Fruit fly (Drosophila melanogaster) whole organism: Measurements from ENCODE around the gene Trf2.

ENCODE experiments used
- psq ChIP-seq: fragments of >200 bp; optimal IDR thresholded peaks from 2 replicates; lab custom pipeline; 2017
- usp ChIP-seq: fragments of >200 bp; optimal IDR thresholded peaks from 2 replicates; lab custom pipeline; 2017; ENCODE audit warnings: missing biosample characterization, missing genetic modification characterization, mixed read lengths

DNA sequence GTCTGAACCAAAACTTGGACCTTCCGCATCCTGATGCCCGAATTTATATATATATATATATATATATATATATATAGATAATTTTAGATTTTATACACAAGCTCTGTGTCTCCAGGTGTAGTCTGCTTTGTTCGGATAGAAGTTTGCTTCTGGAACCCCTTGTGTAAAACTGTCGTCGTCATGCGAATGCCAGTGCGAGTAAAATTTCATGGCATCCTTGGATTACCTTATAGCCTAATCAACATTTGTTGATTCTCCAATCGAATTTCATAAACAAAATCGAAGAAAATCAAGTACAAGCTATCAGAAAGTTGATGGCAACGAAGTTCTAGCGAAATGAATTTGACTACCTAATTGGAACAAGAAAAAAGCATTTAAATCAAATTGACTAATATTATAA is 48.5 kb downstream of the Trf2 start, which contains the start of gene CG32713:
- TF ChIP-seq psq (lab: Kevin White, UChicago) (no peak), usp (GFP tag; lab: Kevin White, UChicago) (no peak)
